Fruit fly (Drosophila melanogaster) whole organism, adult: ENCODE data around the gene CG17362.
A peak's percentile ranks its signal among the peaks of the same experiment; 100 is the strongest.

Source experiments
- CG33017 ChIP-seq: fragments of 200-800 bp; sonication (Bioruptor generic); optimal IDR thresholded peaks from 2 replicates; lab custom pipeline; 2018; ENCODE audit warnings: missing biosample characterization, mild to moderate bottlenecking, missing genetic modification characterization, moderate library complexity
- Hr96 ChIP-seq: fragments of 200-800 bp; sonication (Bioruptor generic); optimal IDR thresholded peaks from 2 replicates; lab custom pipeline; 2016; ENCODE audit warnings: missing biosample characterization, missing genetic modification characterization
- kay ChIP-seq: fragments of 200-800 bp; sonication (Bioruptor generic); peaks from one replicate; lab custom pipeline; 2016; ENCODE audit warnings: missing biosample characterization, missing genetic modification characterization, borderline replicate concordance

dm6 chr3L:13939151-13939499 is 47.3 kb upstream of the CG17362 start, which contains the start of gene CG32137:
- peak; percentile 18 for TF ChIP-seq kay (GFP tag; lab: Kevin White, UChicago)
- TF ChIP-seq CG33017 (tag; lab: Kevin White, UChicago) = no peak
- TF ChIP-seq Hr96 (GFP tag; lab: Kevin White, UChicago) = no peak
